Fruit fly (Drosophila melanogaster) Kc167 (cell line): ENCODE results near the gene Atg12.

Experiments
- Myc ChIP-seq: fragments of >200 bp; optimal IDR thresholded peaks from 2 replicates; lab custom pipeline; 2017; ENCODE audit warnings: missing external identifiers
- h ChIP-seq: fragments of >200 bp; optimal IDR thresholded peaks from 3 replicates; lab custom pipeline; 2018; ENCODE audit warnings: missing external identifiers
- insv ChIP-seq: fragments of >200 bp; optimal IDR thresholded peaks from 3 replicates; lab custom pipeline; 2018; ENCODE audit warnings: missing external identifiers
- psq ChIP-seq: fragments of >200 bp; optimal IDR thresholded peaks from 2 replicates; lab custom pipeline; 2017; ENCODE audit warnings: missing external identifiers
- ttk ChIP-seq: sonication (Bioruptor generic); optimal IDR thresholded peaks from 2 replicates; lab custom pipeline; 2017; ENCODE audit warnings: missing external identifiers

DNA sequence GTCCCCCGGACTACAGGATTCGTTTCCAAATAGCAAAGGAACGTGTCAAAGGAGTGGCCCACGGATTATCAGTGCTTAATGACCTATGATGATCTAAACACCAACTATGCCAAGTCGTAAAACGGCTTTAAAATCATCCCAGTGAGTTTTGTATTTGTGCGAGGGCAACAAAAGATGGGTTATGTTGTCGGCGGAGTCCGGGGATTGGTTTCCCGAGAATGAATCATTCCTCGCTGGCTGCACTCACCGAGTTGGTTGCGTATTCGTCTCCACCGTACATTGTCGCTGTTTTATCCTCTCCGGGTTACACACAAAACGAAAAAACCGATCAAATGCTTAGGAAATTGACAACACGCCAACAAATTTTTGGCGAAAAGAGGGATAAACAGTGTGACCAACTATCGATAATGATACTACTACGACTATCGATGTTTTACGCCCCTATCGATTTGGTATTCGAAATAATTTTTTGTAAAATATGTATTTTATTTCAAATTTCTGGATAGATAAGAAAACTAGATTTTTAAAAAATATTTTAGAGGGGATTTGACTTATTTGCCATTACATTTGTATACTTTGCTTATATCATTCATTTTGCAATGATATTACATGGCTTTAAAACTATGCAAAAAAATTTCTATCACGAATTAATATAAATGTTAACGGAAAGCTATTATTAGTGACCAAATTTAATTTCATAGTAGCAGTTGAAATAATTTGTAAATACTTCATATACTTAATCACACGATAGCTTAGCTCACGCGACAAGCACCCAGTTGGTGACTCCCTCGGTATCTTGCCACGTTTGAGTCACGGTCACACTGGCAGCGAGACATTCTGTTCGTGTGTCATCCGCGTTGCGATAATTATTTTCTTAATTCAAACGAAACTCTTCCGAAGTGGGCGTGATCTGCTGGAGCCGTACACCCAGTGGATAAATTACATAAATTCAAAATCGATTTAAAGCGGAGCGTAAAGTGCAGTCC, 9.2 kb downstream of the Atg12 start, which contains the start of the genes eIF3l and Nrx-IV:
- TF ChIP-seq psq (no peak), h (lab: Kevin White, UChicago) (no peak), ttk (lab: Kevin White, UChicago) (no peak), Myc (lab: Kevin White, UChicago) (no peak), insv (no peak)
